Fruit fly (Drosophila melanogaster) whole organism, embryonic: Measurements from ENCODE around the gene PpD6.

Experiments used
- Aef1 ChIP-seq: fragments of 200-800 bp; sonication (Bioruptor generic); IDR thresholded peaks from 3 replicates; pipeline ENCODE4 v1.3.6; 2022; ENCODE audit warnings: missing biosample characterization, missing genetic modification characterization
- Asciz ChIP-seq: fragments of 200-800 bp; sonication (Bioruptor generic); optimal IDR thresholded peaks from 2 replicates; lab custom pipeline; 2017; ENCODE audit warnings: missing biosample characterization, mild to moderate bottlenecking, missing genetic modification characterization, missing genetic modification reagents
- CG14050 ChIP-seq: fragments of 200-800 bp; sonication (Bioruptor generic); IDR thresholded peaks from 3 replicates; pipeline ENCODE4 v1.3.6; 2022; ENCODE audit warnings: missing biosample characterization, missing genetic modification characterization
- CG14860 ChIP-seq: fragments of 200-800 bp; sonication (Bioruptor generic); IDR thresholded peaks from 3 replicates; pipeline ENCODE4 v1.3.6; 2022; ENCODE audit warnings: missing biosample characterization, missing genetic modification characterization; ENCODE audit not compliant: partially characterized antibody
- CG1603 ChIP-seq: fragments of 200-800 bp; sonication (Bioruptor generic); optimal IDR thresholded peaks from 2 replicates; lab custom pipeline; 2019; ENCODE audit warnings: missing biosample characterization, mild to moderate bottlenecking, missing genetic modification characterization, moderate library complexity
- CG16813 ChIP-seq: fragments of 200-800 bp; sonication (Bioruptor generic); IDR thresholded peaks from 3 replicates; pipeline ENCODE4 v1.3.6; 2022; ENCODE audit warnings: missing biosample characterization, missing genetic modification characterization; ENCODE audit not compliant: partially characterized antibody
- CG2712 ChIP-seq: fragments of 200-800 bp; optimal IDR thresholded peaks from 3 replicates; lab custom pipeline; 2019; ENCODE audit warnings: missing biosample characterization, mild to moderate bottlenecking, missing genetic modification characterization, moderate library complexity
- CG34224 ChIP-seq: fragments of 200-800 bp; sonication (Bioruptor generic); IDR thresholded peaks from 3 replicates; pipeline ENCODE4 v1.3.6; 2022; ENCODE audit warnings: missing biosample characterization, missing genetic modification characterization; ENCODE audit not compliant: partially characterized antibody
- CG34422 ChIP-seq: fragments of 200-800 bp; sonication (Bioruptor generic); IDR thresholded peaks from 3 replicates; pipeline ENCODE4 v1.3.6; 2022; ENCODE audit warnings: missing biosample characterization, missing genetic modification characterization
- CG4360 ChIP-seq: fragments of 200-800 bp; sonication (Bioruptor generic); IDR thresholded peaks from 2 replicates; pipeline ENCODE4 v1.3.6; 2022; ENCODE audit warnings: missing biosample characterization, missing genetic modification characterization
- CG4424 ChIP-seq: fragments of 200-800 bp; sonication (Bioruptor generic); optimal IDR thresholded peaks from 3 replicates; lab custom pipeline; 2016; ENCODE audit warnings: missing biosample characterization, missing genetic modification characterization
- CG7839 ChIP-seq: fragments of 200-800 bp; sonication (Bioruptor generic); optimal IDR thresholded peaks from 3 replicates; lab custom pipeline; 2018; ENCODE audit warnings: missing biosample characterization, mild to moderate bottlenecking, missing genetic modification characterization, moderate library complexity
- CG8359 ChIP-seq: fragments of 200-800 bp; sonication (Bioruptor generic); optimal IDR thresholded peaks from 2 replicates; lab custom pipeline; 2017; ENCODE audit warnings: missing biosample characterization, mild to moderate bottlenecking, missing genetic modification characterization, borderline replicate concordance
- CG9437 ChIP-seq: fragments of 200-800 bp; sonication (Bioruptor generic); optimal IDR thresholded peaks from 2 replicates; lab custom pipeline; 2018; ENCODE audit warnings: missing biosample characterization, mild to moderate bottlenecking, missing genetic modification characterization
- Doc3 ChIP-seq: fragments of 200-800 bp; sonication (Bioruptor generic); IDR thresholded peaks from 3 replicates; pipeline ENCODE4 v1.3.6; 2022; ENCODE audit warnings: missing biosample characterization, missing genetic modification characterization; ENCODE audit not compliant: partially characterized antibody
- Drgx ChIP-seq: fragments of 200-800 bp; sonication (Bioruptor generic); IDR thresholded peaks from 2 replicates; pipeline ENCODE4 v1.3.6; 2022; ENCODE audit warnings: missing biosample characterization, missing genetic modification characterization
- HLH4C ChIP-seq: fragments of 200-800 bp; sonication (Bioruptor generic); IDR thresholded peaks from 3 replicates; pipeline ENCODE4 v1.3.6; 2022; ENCODE audit warnings: missing biosample characterization, missing genetic modification characterization; ENCODE audit not compliant: partially characterized antibody
- MESR4 ChIP-seq: fragments of 200-800 bp; sonication (Bioruptor generic); optimal IDR thresholded peaks from 2 replicates; lab custom pipeline; 2018; ENCODE audit warnings: missing biosample characterization, mild to moderate bottlenecking, missing genetic modification characterization, moderate library complexity
- Med ChIP-seq: fragments of 200-800 bp; sonication (Bioruptor generic); peaks from one replicate; lab custom pipeline; 2016; ENCODE audit warnings: missing biosample characterization, missing genetic modification characterization, mild to moderate bottlenecking, inconsistent platforms, moderate library complexity
- Mrtf ChIP-seq: fragments of 200-800 bp; sonication (Bioruptor generic); IDR thresholded peaks from 3 replicates; pipeline ENCODE4 v1.3.6; 2022; ENCODE audit warnings: missing biosample characterization, missing genetic modification characterization
- Pdp1 ChIP-seq, 2 experiments: fragments of 200-800 bp; sonication (Bioruptor generic); optimal IDR thresholded peaks; 3 replicates each; lab custom pipeline; 2016; ENCODE audit warnings: missing biosample characterization in 2 of 2, missing genetic modification characterization in 2 of 2, mild to moderate bottlenecking in 1 of 2, moderate library complexity in 1 of 2
- Ssrp ChIP-seq: fragments of 200-800 bp; sonication (Bioruptor generic); optimal IDR thresholded peaks from 2 replicates; lab custom pipeline; 2018; ENCODE audit warnings: missing biosample characterization, mild to moderate bottlenecking, missing genetic modification characterization, moderate library complexity
- TFAM ChIP-seq: fragments of 200-800 bp; sonication (Bioruptor generic); optimal IDR thresholded peaks from 2 replicates; lab custom pipeline; 2017; ENCODE audit warnings: missing biosample characterization, missing genetic modification characterization, inconsistent platforms
- Xrp1 ChIP-seq: fragments of 200-800 bp; sonication (Bioruptor generic); IDR thresholded peaks from 2 replicates; pipeline ENCODE4 v1.3.6; 2022; ENCODE audit warnings: missing biosample characterization, missing genetic modification characterization
- bbx ChIP-seq: fragments of 200-800 bp; sonication (Bioruptor generic); IDR thresholded peaks from 2 replicates; pipeline ENCODE4 v1.3.6; 2022; ENCODE audit warnings: missing biosample characterization, missing genetic modification characterization; ENCODE audit not compliant: partially characterized antibody
- bsh ChIP-seq, 2 experiments: fragments of 200-800 bp; sonication (Bioruptor generic); optimal IDR thresholded peaks; 2 replicates each; lab custom pipeline; 2017 to 2018; ENCODE audit warnings: mild to moderate bottlenecking in 2 of 2, missing biosample characterization in 2 of 2, missing genetic modification characterization in 2 of 2, moderate library complexity in 1 of 2
- dimm ChIP-seq: fragments of 200-800 bp; sonication (Bioruptor generic); IDR thresholded peaks from 2 replicates; pipeline ENCODE4 v1.3.6; 2022; ENCODE audit warnings: missing biosample characterization, missing genetic modification characterization
- dmrt11E ChIP-seq: fragments of 200-800 bp; sonication (Bioruptor generic); optimal IDR thresholded peaks from 3 replicates; lab custom pipeline; 2018; ENCODE audit warnings: missing biosample characterization, mild to moderate bottlenecking, missing genetic modification characterization, moderate library complexity
- eve ChIP-seq, 2 experiments: fragments of >200 bp; optimal IDR thresholded peaks; 2 replicates each; lab custom pipeline; 2017; ENCODE audit warnings: missing biosample characterization in 2 of 2, missing genetic modification characterization in 2 of 2
- fd64A ChIP-seq: fragments of 200-800 bp; sonication (Bioruptor generic); optimal IDR thresholded peaks from 3 replicates; lab custom pipeline; 2018; ENCODE audit warnings: missing biosample characterization, mild to moderate bottlenecking, missing genetic modification characterization
- fd96Cb ChIP-seq: fragments of 200-800 bp; sonication (Bioruptor generic); optimal IDR thresholded peaks from 2 replicates; lab custom pipeline; 2018; ENCODE audit warnings: missing biosample characterization, mild to moderate bottlenecking, missing genetic modification characterization, moderate library complexity
- gcm ChIP-seq: fragments of 200-800 bp; sonication (Bioruptor generic); optimal IDR thresholded peaks from 2 replicates; lab custom pipeline; 2019; ENCODE audit warnings: missing biosample characterization, mild to moderate bottlenecking, missing genetic modification characterization, moderate library complexity
- hkb ChIP-seq, 2 experiments: fragments of 200-800 bp in 1 of 2; fragments of >200 bp in 1 of 2; sonication (Bioruptor generic) in 1 of 2; IDR thresholded peaks in 1 of 2; optimal IDR thresholded peaks in 1 of 2; 2 replicates each; pipeline versions ENCODE4 v1.3.6 to Lab custom; 2017 to 2022; ENCODE audit warnings: missing biosample characterization in 1 of 2, missing genetic modification characterization in 1 of 2
- knrl ChIP-seq: fragments of 200-800 bp; sonication (Bioruptor generic); IDR thresholded peaks from 3 replicates; pipeline ENCODE4 v1.3.6; 2022; ENCODE audit warnings: missing biosample characterization, missing genetic modification characterization; ENCODE audit not compliant: partially characterized antibody
- nmo ChIP-seq: fragments of 200-800 bp; sonication (Bioruptor generic); optimal IDR thresholded peaks from 2 replicates; lab custom pipeline; 2018; ENCODE audit warnings: missing biosample characterization, mild to moderate bottlenecking, missing genetic modification characterization, moderate library complexity
- pzg ChIP-seq: fragments of 200-800 bp; sonication (Bioruptor generic); optimal IDR thresholded peaks from 3 replicates; lab custom pipeline; 2018; ENCODE audit warnings: missing biosample characterization, mild to moderate bottlenecking, missing genetic modification characterization, moderate library complexity
- sens ChIP-seq: fragments of 200-800 bp; sonication (Bioruptor generic); peaks from one replicate; lab custom pipeline; 2016; ENCODE audit warnings: missing biosample characterization, missing genetic modification characterization
- sob ChIP-seq: fragments of 200-800 bp; sonication (Bioruptor generic); IDR thresholded peaks from 2 replicates; pipeline ENCODE4 v1.3.6; 2022; ENCODE audit warnings: missing biosample characterization, missing genetic modification characterization
- sug ChIP-seq: fragments of 200-800 bp; optimal IDR thresholded peaks from 2 replicates; lab custom pipeline; 2019; ENCODE audit warnings: missing biosample characterization, mild to moderate bottlenecking, missing genetic modification characterization, moderate library complexity
- tap ChIP-seq: fragments of 200-800 bp; optimal IDR thresholded peaks from 3 replicates; lab custom pipeline; 2019; ENCODE audit warnings: missing biosample characterization, mild to moderate bottlenecking, missing genetic modification characterization, moderate library complexity
- twi ChIP-seq: fragments of 200-800 bp; optimal IDR thresholded peaks from 2 replicates; lab custom pipeline; 2019; ENCODE audit warnings: missing biosample characterization, mild to moderate bottlenecking, missing genetic modification characterization, moderate library complexity
- vvl ChIP-seq: fragments of 200-800 bp; sonication (Bioruptor generic); IDR thresholded peaks from 2 replicates; pipeline ENCODE4 v1.3.6; 2022; ENCODE audit warnings: missing biosample characterization, missing genetic modification characterization
- zen2 ChIP-seq: fragments of 200-800 bp; sonication (Bioruptor generic); IDR thresholded peaks from 3 replicates; pipeline ENCODE4 v1.3.6; 2022; ENCODE audit warnings: missing biosample characterization, missing genetic modification characterization; ENCODE audit not compliant: partially characterized antibody
- zf30C ChIP-seq: fragments of 200-800 bp; sonication (Bioruptor generic); optimal IDR thresholded peaks from 3 replicates; lab custom pipeline; 2018; ENCODE audit warnings: missing biosample characterization, mild to moderate bottlenecking, missing genetic modification characterization
- zfh1 ChIP-seq: fragments of 200-800 bp; sonication (Bioruptor generic); IDR thresholded peaks from 3 replicates; pipeline ENCODE4 v1.3.6; 2022; ENCODE audit warnings: missing biosample characterization, missing genetic modification characterization

PpD6 gene

DNA sequence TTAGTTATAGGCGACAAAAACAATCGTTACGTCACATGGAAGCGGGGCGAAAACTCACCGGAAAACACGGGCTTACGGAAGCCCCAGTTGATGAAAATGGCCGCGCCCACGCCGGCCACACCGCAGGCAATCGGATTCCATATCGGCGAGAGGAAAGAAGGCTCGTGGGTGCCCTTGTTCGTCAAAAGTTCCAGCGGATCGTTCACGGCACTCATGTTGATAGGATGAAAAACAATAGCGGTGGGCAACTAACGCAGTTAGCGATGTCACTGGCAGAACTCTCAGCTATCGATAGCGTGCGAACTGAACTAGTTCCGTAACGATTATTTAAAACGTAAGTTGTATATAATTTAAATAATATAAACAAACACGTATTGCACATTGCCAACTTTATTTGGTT is 36.0 kb downstream of the PpD6 start, which contains the start of gene ND-B14.5B (continued):
- TF ChIP-seq CG9437 (GFP tag; lab: Kevin White, UChicago) (peak; percentile 85), MESR4 (GFP tag; lab: Kevin White, UChicago) (peak; percentile 61), knrl (GFP tag; lab: Robert Waterston, UW) (peak; percentile 73), nmo (GFP tag; lab: Kevin White, UChicago) (peak; percentile 4), CG34224 (GFP tag; lab: Robert Waterston, UW) (peak; percentile 72), bbx (peak; percentile 82), Doc3 (peak; percentile 66; the same call in 2 of the 3 replicates), CG14050 (no peak), Pdp1 (GFP tag; optimal IDR thresholded peaks at IDR 0.05; lab: Kevin White, UChicago) (peak in 1 of 2 experiments; percentile 97), CG16813 (GFP tag; lab: Robert Waterston, UW) (peak; percentile 71), HLH4C (peak; percentile 63; the same call in 2 of the 3 replicates), CG14860 (GFP tag; lab: Robert Waterston, UW) (peak; percentile 61), pzg (peak; percentile 59), zen2 (GFP tag; lab: Robert Waterston, UW) (peak; percentile 35; the same call in 1 of the 3 replicates)

- TF ChIP-seq tap (tag; lab: Kevin White, UChicago) = no peak
- TF ChIP-seq sens (GFP tag; lab: Kevin White, UChicago) = no peak
- 0 out of 2 replicates have a peak, but pooled peaks have one; percentile 1 for TF ChIP-seq vvl
- peak in 1 of 2 experiments; percentile 82 for TF ChIP-seq eve (GFP tag; optimal IDR thresholded peaks at IDR 0.05; lab: Kevin White, UChicago)
Measured at dm6 chr2L:3145897-3146296, 36.4 kb downstream of the PpD6 start.

- TF ChIP-seq bsh (GFP tag; optimal IDR thresholded peaks at IDR 0.05; lab: Kevin White, UChicago) = peak in 1 of 2 experiments; percentile 0
- TF ChIP-seq zfh1 (GFP tag; lab: Robert Waterston, UW) = peak; percentile 40; the same call in 1 of the 3 replicates
- peak; percentile 18 for TF ChIP-seq fd96Cb (tag; lab: Kevin White, UChicago)
- TF ChIP-seq Mrtf = no peak
- TF ChIP-seq twi = no peak
- no peak for TF ChIP-seq TFAM (GFP tag; lab: Kevin White, UChicago)
- TF ChIP-seq sob (GFP tag; lab: Robert Waterston, UW) = no peak
- no peak for TF ChIP-seq Aef1 (GFP tag; lab: Robert Waterston, UW)
- TF ChIP-seq sug = no peak
- TF ChIP-seq CG7839 (tag; lab: Kevin White, UChicago) = no peak
- TF ChIP-seq hkb (optimal IDR thresholded peaks at IDR 0.05; lab: Kevin White, UChicago) = no peak
- 0 out of 2 replicates have a peak, but pooled peaks have one; percentile 30 for TF ChIP-seq hkb (GFP tag; IDR thresholded peaks at IDR 0.05; lab: Robert Waterston, UW)
- peak; percentile 1 for TF ChIP-seq CG4424
- TF ChIP-seq Asciz (GFP tag; lab: Kevin White, UChicago) = peak; percentile 7
- TF ChIP-seq Ssrp (tag; lab: Kevin White, UChicago) = no peak
- TF ChIP-seq CG34422 (GFP tag; lab: Robert Waterston, UW) = no peak
- peak; percentile 84 for TF ChIP-seq CG4360 (GFP tag; lab: Robert Waterston, UW)
- peak; percentile 33 for TF ChIP-seq zf30C (GFP tag; lab: Kevin White, UChicago)
- TF ChIP-seq dimm (GFP tag; lab: Robert Waterston, UW) = no peak
- peak; percentile 19 for TF ChIP-seq dmrt11E (tag; lab: Kevin White, UChicago)
- TF ChIP-seq CG2712 = peak; percentile 16
- peak; percentile 30 for TF ChIP-seq CG1603
- TF ChIP-seq CG8359 (GFP tag; lab: Kevin White, UChicago) = peak; percentile 27
- TF ChIP-seq Drgx = peak; percentile 39; the same call in 1 of the 2 replicates
- peak; percentile 42; the same call in 1 of the 2 replicates for TF ChIP-seq Xrp1 (GFP tag; lab: Robert Waterston, UW)
- TF ChIP-seq gcm (GFP tag; lab: Kevin White, UChicago) = peak; percentile 42
- peak; percentile 2 for TF ChIP-seq fd64A (GFP tag; lab: Kevin White, UChicago)
- peak; percentile 69 for TF ChIP-seq Med
Measured at dm6 chr2L:3148959-3149591, 39.6 kb downstream of the PpD6 start.
